Worm (Caenorhabditis elegans) whole organism, mixed stage, embryonic: Measurements from ENCODE around the gene ins-37.

ENCODE experiments used
- elt-1 ChIP-seq: sonication (generic microtip); optimal IDR thresholded peaks from 2 replicates; lab custom pipeline; 2017; ENCODE audit warnings: missing genetic modification characterization, mild to moderate bottlenecking, missing compliant biosample characterization, antibody characterized with exemption, moderate library complexity, borderline replicate concordance; ENCODE audit not compliant: insufficient read depth
- lin-32 ChIP-seq: fragments of 200-800 bp; sonication (Bioruptor generic); optimal IDR thresholded peaks from 2 replicates; lab custom pipeline; 2018; ENCODE audit warnings: mild to moderate bottlenecking, missing genetic modification characterization, missing compliant biosample characterization
- lsy-2 ChIP-seq: fragments of 150-350 bp; optimal IDR thresholded peaks from 2 replicates; lab custom pipeline; 2014; ENCODE audit warnings: missing biosample characterization, missing genetic modification characterization

DNA sequence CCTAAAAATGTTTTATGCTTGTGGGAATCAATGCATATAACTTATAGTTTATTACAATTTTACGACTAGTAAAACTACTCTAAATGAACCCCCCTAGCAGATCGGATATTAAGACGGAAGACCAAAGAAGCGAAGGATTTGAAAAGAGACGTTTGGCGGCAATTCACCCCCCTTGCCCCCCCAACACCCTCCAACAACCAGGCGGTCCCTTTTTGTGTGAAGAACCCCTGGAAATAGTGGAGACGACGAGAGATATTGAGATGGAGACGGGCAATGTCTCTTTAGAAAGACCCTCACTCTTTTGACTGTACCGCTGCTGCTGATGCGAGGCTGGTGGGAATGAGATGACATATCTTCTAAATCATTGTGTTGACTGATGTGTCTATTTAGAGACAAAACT lies 11.5 kb upstream of the ins-37 start:
- TF ChIP-seq lin-32 (GFP tag; lab: Kevin White, UChicago) (no peak), lsy-2 (tag; lab: Kevin White, UChicago) (no peak), elt-1 (tag; lab: Kevin White, UChicago) (no peak)
